Worm (Caenorhabditis elegans) whole organism, early embryonic: ENCODE data around the gene pqn-96.

Experiments used
- F13C5.2 ChIP-seq: sonication (generic microtip); optimal IDR thresholded peaks from 2 replicates; lab custom pipeline; 2017; ENCODE audit warnings: mild to moderate bottlenecking, missing genetic modification characterization, inconsistent platforms, missing compliant biosample characterization
- ama-1 ChIP-seq: fragments of 150-350 bp; optimal IDR thresholded peaks from 2 replicates; lab custom pipeline; 2014
- ceh-13 ChIP-seq: fragments of 200-800 bp; sonication (Bioruptor generic); optimal IDR thresholded peaks from 2 replicates; lab custom pipeline; 2018; ENCODE audit warnings: mild to moderate bottlenecking, missing genetic modification characterization, missing compliant biosample characterization
- ceh-36 ChIP-seq: sonication (generic microtip); optimal IDR thresholded peaks from 2 replicates; lab custom pipeline; 2016; ENCODE audit warnings: missing genetic modification characterization, inconsistent platforms, missing compliant biosample characterization
- flt-1 ChIP-seq: fragments of 200-800 bp; sonication (Bioruptor generic); IDR thresholded peaks from 2 replicates; pipeline ENCODE4 v1.3.6; 2022; ENCODE audit warnings: missing genetic modification characterization, missing compliant biosample characterization
- hmg-4 ChIP-seq: fragments of 200-800 bp; sonication (Bioruptor generic); optimal IDR thresholded peaks from 2 replicates; lab custom pipeline; 2018; ENCODE audit warnings: mild to moderate bottlenecking, missing genetic modification characterization, missing compliant biosample characterization
- pes-1 ChIP-seq: fragments of 200-800 bp; sonication (Bioruptor generic); IDR thresholded peaks from 2 replicates; pipeline ENCODE4 v1.3.6; 2022; ENCODE audit warnings: missing genetic modification reagents, missing genetic modification characterization, missing compliant biosample characterization
- tbx-11 ChIP-seq: fragments of 200-800 bp; sonication (Bioruptor generic); IDR thresholded peaks from 2 replicates; pipeline ENCODE4 v1.3.6; 2022; ENCODE audit warnings: missing genetic modification characterization, missing compliant biosample characterization
- tbx-37 ChIP-seq: fragments of 200-800 bp; sonication (Bioruptor generic); conservative IDR thresholded peaks from 2 replicates; pipeline ENCODE4 v1.3.6; 2022; ENCODE audit warnings: missing genetic modification reagents, missing genetic modification characterization, missing compliant biosample characterization
- tra-4 ChIP-seq: sonication (generic microtip); optimal IDR thresholded peaks from 2 replicates; lab custom pipeline; 2017; ENCODE audit warnings: missing genetic modification characterization, missing compliant biosample characterization

DNA sequence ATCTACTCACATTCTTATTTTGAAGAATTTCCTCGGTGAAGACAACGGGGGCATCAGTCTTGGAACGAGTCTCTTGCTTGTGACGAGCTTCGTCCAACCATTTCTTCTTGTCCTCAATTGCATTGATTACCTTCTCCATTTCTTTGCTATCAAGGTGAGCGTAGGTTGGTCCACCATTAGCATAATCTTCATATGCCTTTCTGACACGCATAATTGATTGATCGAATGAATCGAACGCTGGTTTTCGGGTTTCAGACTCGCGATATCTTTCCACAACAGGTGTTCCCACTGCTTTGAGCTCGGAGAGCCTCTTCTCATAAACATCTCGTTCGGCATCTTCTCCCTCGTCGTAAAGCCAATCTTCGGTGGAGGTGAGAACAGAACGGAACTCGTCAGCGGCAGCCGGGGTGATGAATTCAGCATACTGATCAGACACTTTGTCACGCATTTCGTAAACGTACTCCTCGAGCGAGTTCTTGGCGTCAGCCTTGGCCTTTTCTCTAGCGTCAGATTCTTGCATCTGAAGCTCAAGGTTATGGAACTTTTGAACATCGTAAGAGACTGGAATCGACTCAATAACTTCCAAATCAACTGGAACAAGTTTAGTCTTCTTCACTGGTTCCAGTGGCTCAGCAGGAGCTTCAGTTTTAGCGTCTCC, 5.3 kb upstream of the pqn-96 start:
- TF ChIP-seq tbx-37 (GFP tag; lab: Robert Waterston, UW): no peak
- no peak for TF ChIP-seq ama-1 (lab: Kevin White, UChicago)
- TF ChIP-seq flt-1 (GFP tag; lab: Robert Waterston, UW): no peak
- no peak for TF ChIP-seq F13C5.2 (tag; lab: Kevin White, UChicago)
- TF ChIP-seq pes-1 (GFP tag; lab: Robert Waterston, UW): no peak
- TF ChIP-seq ceh-13 (GFP tag; lab: Kevin White, UChicago): no peak
- TF ChIP-seq tbx-11 (GFP tag; lab: Robert Waterston, UW): no peak
- TF ChIP-seq hmg-4 (GFP tag; lab: Kevin White, UChicago): no peak
- TF ChIP-seq tra-4 (tag; lab: Kevin White, UChicago): no peak
- no peak for TF ChIP-seq ceh-36 (tag; lab: Kevin White, UChicago)
